Worm (Caenorhabditis elegans): ENCODE data around the gene M05D6.8.

ce11 chrII:8479337-8479736 is 8.3 kb upstream of the M05D6.8 start:
- TF ChIP-seq unc-130 (tag; optimal IDR thresholded peaks at IDR 0.05) (no peak), aly-2 (tag; optimal IDR thresholded peaks at IDR 0.05) (no peak)
